Worm (Caenorhabditis elegans) whole organism, late embryonic: ENCODE data around the gene F02D8.1.

Experiments used
- ets-4 ChIP-seq: sonication (generic microtip); optimal IDR thresholded peaks from 2 replicates; lab custom pipeline; 2016; ENCODE audit warnings: missing genetic modification characterization, missing compliant biosample characterization
- fkh-10 ChIP-seq: fragments of 150-350 bp; optimal IDR thresholded peaks from 2 replicates; lab custom pipeline; 2014; ENCODE audit warnings: missing biosample characterization, missing genetic modification reagents, missing genetic modification characterization
- hlh-30 ChIP-seq: sonication (generic microtip); optimal IDR thresholded peaks from 2 replicates; lab custom pipeline; 2017; ENCODE audit warnings: antibody characterized with exemption, missing genetic modification characterization, missing compliant biosample characterization; ENCODE audit not compliant: insufficient read depth
- madf-2 ChIP-seq: sonication (generic microtip); optimal IDR thresholded peaks from 2 replicates; lab custom pipeline; 2017; ENCODE audit warnings: missing genetic modification characterization, missing compliant biosample characterization
- nhr-11 ChIP-seq: fragments of 150-350 bp; optimal IDR thresholded peaks from 2 replicates; lab custom pipeline; 2014; ENCODE audit warnings: missing biosample characterization, missing genetic modification characterization
- pax-1 ChIP-seq: fragments of 150-350 bp; optimal IDR thresholded peaks from 2 replicates; lab custom pipeline; 2014; ENCODE audit warnings: missing biosample characterization, missing genetic modification characterization
- pqm-1 ChIP-seq: sonication (generic microtip); optimal IDR thresholded peaks from 2 replicates; lab custom pipeline; 2016; ENCODE audit warnings: missing genetic modification characterization, missing compliant biosample characterization
- sox-2 ChIP-seq: fragments of 200-800 bp; sonication (Bioruptor generic); IDR thresholded peaks from 2 replicates; pipeline ENCODE4 v1.3.6; 2022; ENCODE audit warnings: missing genetic modification reagents, missing genetic modification characterization, missing compliant biosample characterization
- sox-4 ChIP-seq: sonication (generic microtip); optimal IDR thresholded peaks from 2 replicates; lab custom pipeline; 2017; ENCODE audit warnings: mild to moderate bottlenecking, missing genetic modification characterization, inconsistent platforms, missing compliant biosample characterization
- syd-9 ChIP-seq: sonication (generic microtip); optimal IDR thresholded peaks from 2 replicates; lab custom pipeline; 2016; ENCODE audit warnings: mild to moderate bottlenecking, missing genetic modification characterization, moderate library complexity, missing compliant biosample characterization
- tbx-2 ChIP-seq: sonication (generic microtip); optimal IDR thresholded peaks from 2 replicates; lab custom pipeline; 2016; ENCODE audit warnings: missing genetic modification characterization, missing compliant biosample characterization

- no peak for TF ChIP-seq sox-2 (GFP tag; lab: Robert Waterston, UW)
- no peak for TF ChIP-seq tbx-2 (tag; lab: Kevin White, UChicago)
- TF ChIP-seq nhr-11, result no peak
- TF ChIP-seq pax-1, result no peak
- no peak for TF ChIP-seq fkh-10 (GFP tag; lab: Kevin White, UChicago)
- no peak for TF ChIP-seq sox-4 (tag; lab: Kevin White, UChicago)
- TF ChIP-seq madf-2 (tag; lab: Kevin White, UChicago), result no peak
- TF ChIP-seq ets-4, result no peak
- TF ChIP-seq syd-9, result no peak
- no peak for TF ChIP-seq hlh-30 (tag; lab: Kevin White, UChicago)
- no peak for TF ChIP-seq pqm-1 (tag; lab: Kevin White, UChicago)
Observed at ce11 chrV:14993620-14994019, 15.1 kb upstream of the F02D8.1 start, which contains the start of gene fil-1.
